Worm (Caenorhabditis elegans): Measurements from ENCODE around the gene T07E3.3.

T07E3.3 gene

DNA sequence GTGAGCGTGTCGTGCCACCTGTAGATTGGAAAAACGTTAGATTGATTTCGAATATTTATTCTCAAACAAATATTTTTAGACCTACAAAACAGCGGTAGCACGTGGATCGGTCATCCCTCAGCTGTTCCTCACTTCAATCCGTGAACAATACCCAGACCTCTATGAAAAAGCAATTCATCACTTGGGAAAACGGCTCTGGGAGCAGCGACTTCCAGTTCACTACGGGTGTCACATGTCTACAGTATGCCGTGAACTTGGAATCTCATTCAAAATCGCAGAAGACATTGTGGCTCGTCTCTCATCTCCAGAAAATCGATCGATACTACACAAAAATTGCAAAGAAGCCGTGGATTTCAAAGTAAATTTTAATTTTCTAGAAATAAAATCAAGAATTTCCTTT is 791 bp downstream of the T07E3.3 start:
- TF ChIP-seq tbx-2 (tag; optimal IDR thresholded peaks at IDR 0.05) (no peak), snpc-4 (tag; optimal IDR thresholded peaks at IDR 0.05) (no peak), nhr-12 (tag; optimal IDR thresholded peaks at IDR 0.05) (no peak), jun-1 (tag; optimal IDR thresholded peaks at IDR 0.05) (no peak), R02D3.7 (tag; optimal IDR thresholded peaks at IDR 0.05) (no peak)

ce11 chrIII:6906409-6906808 is 2.7 kb downstream of the T07E3.3 start, which contains the start of gene T07E3.2:
Gene T07E3.2, plus strand, starts transcription at chrIII:6906709.
- no peak for TF ChIP-seq nhr-67 (tag; optimal IDR thresholded peaks at IDR 0.05)
- no peak for TF ChIP-seq ceh-82 (tag; optimal IDR thresholded peaks at IDR 0.05)
- TF ChIP-seq ztf-4 (tag; optimal IDR thresholded peaks at IDR 0.05), result no peak
- TF ChIP-seq snpc-4 (tag; optimal IDR thresholded peaks at IDR 0.05), result no peak
- no peak for TF ChIP-seq sea-2 (GFP tag; optimal IDR thresholded peaks at IDR 0.05)
- no peak for TF ChIP-seq nhr-237 (tag; optimal IDR thresholded peaks at IDR 0.05)
- TF ChIP-seq elt-2 (tag; optimal IDR thresholded peaks at IDR 0.05), result no peak
- no peak for TF ChIP-seq ceh-9 (tag; optimal IDR thresholded peaks at IDR 0.05)
- TF ChIP-seq nhr-43 (tag; optimal IDR thresholded peaks at IDR 0.05; ENCODE audit: poor library complexity, severe bottlenecking), result no peak
- TF ChIP-seq lsy-12 (tag; optimal IDR thresholded peaks at IDR 0.05), result no peak
- TF ChIP-seq ceh-28 (tag; optimal IDR thresholded peaks at IDR 0.05), result no peak
- no peak for TF ChIP-seq tbx-2 (tag; optimal IDR thresholded peaks at IDR 0.05)
- TF ChIP-seq unc-62 (GFP tag; optimal IDR thresholded peaks at IDR 0.05), result no peak
- TF ChIP-seq skn-1 (tag; optimal IDR thresholded peaks at IDR 0.05), result no peak

DNA sequence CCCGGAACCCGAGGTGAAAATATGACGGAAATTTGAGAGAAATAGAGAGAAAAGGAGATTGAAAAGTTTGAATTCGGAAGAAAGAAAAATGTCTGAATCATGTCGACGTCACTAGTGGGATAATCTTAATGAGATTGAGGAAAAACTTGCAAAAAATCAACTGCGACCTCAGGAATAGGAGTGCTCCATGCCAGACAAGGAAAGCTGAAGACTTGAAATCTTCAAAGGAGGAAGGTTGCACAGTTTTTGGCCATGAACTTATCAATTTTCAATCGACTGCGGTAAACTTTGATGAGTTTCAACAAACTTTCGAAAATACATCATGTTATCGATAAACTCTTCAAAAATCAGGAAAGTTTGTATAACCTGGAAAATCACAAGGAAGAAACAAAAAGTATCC is 8.7 kb downstream of the T07E3.3 start, which contains the start of gene pdf-1:
Gene pdf-1, minus strand, starts transcription at position 101 of the 400 bp plus-strand sequence.
- TF ChIP-seq ztf-11 (tag; optimal IDR thresholded peaks at IDR 0.05) (no peak), ZK546.5 (tag; optimal IDR thresholded peaks at IDR 0.05) (no peak), unc-62 (GFP tag; optimal IDR thresholded peaks at IDR 0.05) (no peak), eor-1 (tag; optimal IDR thresholded peaks at IDR 0.05) (no peak), unc-39 (tag; optimal IDR thresholded peaks at IDR 0.05) (no peak), hmg-11 (tag; optimal IDR thresholded peaks at IDR 0.05) (no peak), sea-2 (GFP tag; optimal IDR thresholded peaks at IDR 0.05) (no peak), jun-1 (tag; optimal IDR thresholded peaks at IDR 0.05) (no peak), ztf-4 (tag; optimal IDR thresholded peaks at IDR 0.05) (no peak), nhr-12 (tag; optimal IDR thresholded peaks at IDR 0.05) (no peak), nfya-1 (tag; optimal IDR thresholded peaks at IDR 0.05; ENCODE audit: insufficient read depth) (no peak), elt-1 (tag; optimal IDR thresholded peaks at IDR 0.05) (no peak), zag-1 (tag; optimal IDR thresholded peaks at IDR 0.05) (no peak), ceh-82 (tag; optimal IDR thresholded peaks at IDR 0.05) (no peak), lin-39 (tag; optimal IDR thresholded peaks at IDR 0.05) (no peak), R02D3.7 (tag; optimal IDR thresholded peaks at IDR 0.05) (no peak)

DNA sequence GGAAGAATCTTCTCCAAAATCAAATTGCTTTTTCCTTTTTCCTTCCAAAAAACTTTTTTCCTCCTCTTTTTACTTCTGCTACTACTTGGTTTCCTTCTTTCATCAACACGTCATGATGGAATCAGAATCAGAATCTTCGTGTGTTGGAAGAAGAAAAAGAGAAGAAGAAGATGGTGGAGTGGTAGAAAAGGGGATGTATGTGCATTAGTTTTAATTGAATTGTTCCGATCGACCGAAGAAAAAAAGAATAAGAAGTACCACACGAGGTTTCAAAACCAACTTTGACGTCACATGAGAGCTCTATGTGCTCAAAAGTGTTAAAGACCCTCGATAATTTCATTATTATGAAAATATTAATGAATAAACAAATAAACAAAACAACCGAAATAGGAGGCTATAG is 11.2 kb downstream of the T07E3.3 start:
- TF ChIP-seq fkh-10 (GFP tag; optimal IDR thresholded peaks at IDR 0.05), result peak; percentile 31
- TF ChIP-seq aly-2 (tag; optimal IDR thresholded peaks at IDR 0.05), result no peak

DNA sequence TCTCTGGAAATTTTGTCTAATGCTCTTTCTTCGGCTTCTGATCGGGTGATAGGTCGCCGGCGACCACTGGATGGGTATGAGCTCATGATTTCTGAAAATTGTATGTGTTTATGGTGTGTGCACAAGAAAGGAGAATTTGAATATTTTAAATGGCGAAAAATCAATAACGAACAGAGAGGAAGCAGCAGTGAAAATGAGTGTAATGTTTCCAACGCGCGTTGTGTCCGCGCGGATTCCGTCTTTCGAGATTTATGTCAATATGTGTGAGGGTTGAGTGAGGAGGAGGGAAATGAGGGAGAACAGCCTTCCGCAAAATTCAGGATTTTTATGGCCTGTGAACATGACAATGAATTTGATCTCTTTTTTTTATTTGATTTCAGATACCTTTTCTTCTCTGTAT is 25.0 kb downstream of the T07E3.3 start, which contains the start of gene flap-1:
Gene flap-1, minus strand, starts transcription at position 101 of the 400 bp plus-strand sequence.
- TF ChIP-seq mdl-1 (tag; optimal IDR thresholded peaks at IDR 0.05), result no peak
- TF ChIP-seq hmg-11 (tag; optimal IDR thresholded peaks at IDR 0.05), result no peak
- no peak for TF ChIP-seq lin-39 (tag; optimal IDR thresholded peaks at IDR 0.05)
- TF ChIP-seq elt-1 (tag; optimal IDR thresholded peaks at IDR 0.05), result no peak
- no peak for TF ChIP-seq ZK546.5 (tag; optimal IDR thresholded peaks at IDR 0.05)

DNA sequence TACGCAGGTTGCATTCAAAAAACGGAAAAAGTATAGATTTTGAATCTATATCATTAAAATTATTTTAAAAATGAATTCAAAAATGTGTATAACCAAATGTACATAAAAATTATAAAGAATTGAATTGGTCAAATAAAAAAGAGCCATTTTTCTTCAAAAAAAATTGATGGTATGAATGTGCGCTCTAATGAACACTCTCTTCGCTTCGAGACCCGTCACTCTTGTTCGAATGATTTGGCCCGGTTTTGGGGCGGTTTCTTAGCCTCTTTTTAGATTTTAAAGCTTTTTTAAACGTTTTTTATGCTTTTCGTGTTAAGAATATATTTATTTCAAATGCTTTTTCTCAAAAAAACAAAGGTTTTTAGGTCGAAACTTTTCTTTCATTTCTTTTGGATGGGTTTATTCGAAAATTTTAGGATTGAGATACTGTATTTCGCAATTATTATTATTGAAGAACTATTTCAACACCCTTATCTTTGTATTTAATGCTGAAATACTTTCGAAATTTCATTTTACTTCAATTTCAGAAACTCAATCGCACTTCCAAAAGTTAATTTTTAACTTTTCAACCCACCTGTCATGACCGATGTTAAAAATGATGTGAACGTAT is 26.0 kb downstream of the T07E3.3 start, which contains the start of gene inf-1:
Gene inf-1, plus strand, starts transcription at position 577 of the 610 bp plus-strand sequence.
- TF ChIP-seq lin-15B (tag; optimal IDR thresholded peaks at IDR 0.05), result peak; percentile 92
- no peak for TF ChIP-seq egl-5 (tag; optimal IDR thresholded peaks at IDR 0.05)
- TF ChIP-seq nhr-23 (tag; optimal IDR thresholded peaks at IDR 0.05), result peak; percentile 32
- peak; percentile 10 for TF ChIP-seq elt-2 (tag; optimal IDR thresholded peaks at IDR 0.05)
- TF ChIP-seq pha-4 (tag; optimal IDR thresholded peaks at IDR 0.05), result peak; percentile 68
- TF ChIP-seq lin-39 (tag; optimal IDR thresholded peaks at IDR 0.05), result peak; percentile 15
- peak; percentile 71 for TF ChIP-seq nfya-1 (tag; optimal IDR thresholded peaks at IDR 0.05; ENCODE audit: insufficient read depth)
- TF ChIP-seq unc-39 (tag; optimal IDR thresholded peaks at IDR 0.05), result no peak
- no peak for TF ChIP-seq nhr-76 (tag; optimal IDR thresholded peaks at IDR 0.05)
- no peak for TF ChIP-seq nhr-77 (tag; optimal IDR thresholded peaks at IDR 0.05)
- TF ChIP-seq ztf-4 (tag; optimal IDR thresholded peaks at IDR 0.05), result no peak
- TF ChIP-seq ztf-11 (tag; optimal IDR thresholded peaks at IDR 0.05), result no peak
